Worm (Caenorhabditis elegans): ENCODE results near the gene K01A12.3.

The K01A12.3 gene

DNA sequence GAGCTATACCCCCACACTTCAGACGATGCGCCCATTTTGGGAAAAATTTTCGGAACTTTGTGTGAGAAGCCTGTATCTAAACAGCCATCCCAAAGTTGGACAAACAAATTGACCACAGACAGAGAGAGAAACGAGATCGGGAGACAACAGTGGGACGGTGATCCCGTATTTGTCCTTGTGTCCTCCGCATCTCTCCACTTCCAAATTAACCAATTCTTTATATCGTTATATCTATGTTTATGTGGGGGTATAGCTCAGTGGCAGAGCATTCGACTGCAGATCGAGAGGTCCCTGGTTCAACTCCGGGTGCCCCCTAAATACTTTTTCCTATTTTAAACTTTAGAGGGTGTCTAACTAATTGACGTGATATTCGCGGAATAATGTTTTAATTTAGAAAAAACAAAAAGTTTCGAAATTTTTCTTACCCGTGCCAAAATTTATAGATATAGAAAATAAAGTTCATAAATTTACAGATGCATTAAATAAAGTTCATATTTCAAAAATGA is 13.7 kb upstream of the K01A12.3 start (continued):
- TF ChIP-seq rpc-1 (optimal IDR thresholded peaks at IDR 0.05) (peak; percentile 88), rpc-1 (tag; optimal IDR thresholded peaks at IDR 0.05) (peak; percentile 97), pbrm-1 (GFP tag; IDR thresholded peaks at IDR 0.05) (peak; percentile 76), zfh-2 (GFP tag; conservative IDR thresholded peaks at IDR 0.05) (no peak), ztf-26 (tag; optimal IDR thresholded peaks at IDR 0.05) (peak; percentile 47), unc-130 (GFP tag; optimal IDR thresholded peaks at IDR 0.05) (peak; percentile 36), F55B11.4 (tag; optimal IDR thresholded peaks at IDR 0.05; ENCODE audit: borderline replicate concordance, insufficient read depth) (no peak), lin-54 (GFP tag; optimal IDR thresholded peaks at IDR 0.05) (no peak), F23B12.7 (tag; optimal IDR thresholded peaks at IDR 0.05; ENCODE audit: insufficient read depth) (no peak), aptf-2 (GFP tag; conservative IDR thresholded peaks at IDR 0.05) (no peak), nfya-2 (GFP tag; IDR thresholded peaks at IDR 0.05) (no peak), B0336.3 (GFP tag; IDR thresholded peaks at IDR 0.05) (no peak), ceh-79 (tag; optimal IDR thresholded peaks at IDR 0.05) (peak; percentile 11), ztf-22 (GFP tag; optimal IDR thresholded peaks at IDR 0.05) (no peak), hmg-20 (GFP tag; IDR thresholded peaks at IDR 0.05) (no peak), athp-1 (tag; optimal IDR thresholded peaks at IDR 0.05) (no peak), tbp1 (GFP tag; optimal IDR thresholded peaks at IDR 0.05) (peak; percentile 85), snpc-1.3 (tag; optimal IDR thresholded peaks at IDR 0.05; ENCODE audit: insufficient read depth) (no peak), nfya-1 (tag; optimal IDR thresholded peaks at IDR 0.05; ENCODE audit: borderline replicate concordance, insufficient read depth) (no peak), ztf-25 (GFP tag; IDR thresholded peaks at IDR 0.05) (peak; percentile 69; the same call in 1 of the 2 replicates), nhr-179 (tag; optimal IDR thresholded peaks at IDR 0.05) (peak; percentile 52), F52B5.7 (tag; optimal IDR thresholded peaks at IDR 0.05) (peak; percentile 48), ccch-3 (GFP tag; optimal IDR thresholded peaks at IDR 0.05) (peak; percentile 3), nfyb-1 (GFP tag; IDR thresholded peaks at IDR 0.05) (peak; percentile 70; the same call in 1 of the 2 replicates), ets-4 (GFP tag; optimal IDR thresholded peaks at IDR 0.05) (no peak), fkh-3 (tag; optimal IDR thresholded peaks at IDR 0.05) (no peak), B0261.1 (tag; optimal IDR thresholded peaks at IDR 0.05) (peak; percentile 91), dpl-1 (GFP tag; optimal IDR thresholded peaks at IDR 0.05) (no peak), mel-28 (tag; optimal IDR thresholded peaks at IDR 0.05; ENCODE audit: borderline replicate concordance) (no peak), ztf-28 (GFP tag; IDR thresholded peaks at IDR 0.05) (no peak), snpc-1.1 (tag; optimal IDR thresholded peaks at IDR 0.05; ENCODE audit: insufficient read depth) (no peak), hsf-1 (GFP tag; IDR thresholded peaks at IDR 0.05) (peak; percentile 44; the same call in 1 of the 2 replicates), bed-1 (GFP tag; IDR thresholded peaks at IDR 0.05) (no peak), mes-4 (tag; optimal IDR thresholded peaks at IDR 0.05) (no peak), ztf-18 (tag; optimal IDR thresholded peaks at IDR 0.05) (peak; percentile 57), lir-1 (GFP tag; conservative IDR thresholded peaks at IDR 0.05) (no peak), Y79H2A.3 (GFP tag; conservative IDR thresholded peaks at IDR 0.05) (no peak), K11D2.4 (GFP tag; IDR thresholded peaks at IDR 0.05) (no peak), hlh-12 (tag; optimal IDR thresholded peaks at IDR 0.05) (peak; percentile 54), repo-1 (tag; optimal IDR thresholded peaks at IDR 0.05) (peak; percentile 55), hlh-26 (GFP tag; conservative IDR thresholded peaks at IDR 0.05) (no peak), atf-7 (tag; optimal IDR thresholded peaks at IDR 0.05) (peak; percentile 49), him-1 (tag; optimal IDR thresholded peaks at IDR 0.05) (peak; percentile 35)

All from whole organism, young adult.